Fruit fly (Drosophila melanogaster) S2 (cell line): Measurements from ENCODE around the gene CG16820.

ENCODE experiments used
- CG8478 ChIP-seq: fragments of >200 bp; optimal IDR thresholded peaks from 2 replicates; lab custom pipeline; 2018
- CTCF ChIP-seq, 2 experiments: fragments of >200 bp; optimal IDR thresholded peaks; 2 replicates each; lab custom pipeline; 2018

- TF ChIP-seq CG8478 (lab: Kevin White, UChicago) (no peak), CTCF (optimal IDR thresholded peaks at IDR 0.05; lab: Kevin White, UChicago) (no peak)
Observed at dm6 chr2L:13260740-13261139, 14.7 kb downstream of the CG16820 start, which contains the start of gene CG44085.
